Worm (Caenorhabditis elegans): ENCODE results near the gene fbxa-201.

fbxa-201 gene

ce11 chrV:1945875-1946274 is 29.3 kb upstream of the fbxa-201 start:
- no peak for TF ChIP-seq zfh-2 (GFP tag; conservative IDR thresholded peaks at IDR 0.05)
- no peak for TF ChIP-seq C06A6.2 (GFP tag; conservative IDR thresholded peaks at IDR 0.05)
- no peak for TF ChIP-seq ztf-6 (GFP tag; IDR thresholded peaks at IDR 0.05)
- TF ChIP-seq hsf-1 (GFP tag; IDR thresholded peaks at IDR 0.05) = no peak
- no peak for TF ChIP-seq attf-3 (GFP tag; conservative IDR thresholded peaks at IDR 0.05)
- no peak for TF ChIP-seq tbx-9 (tag; optimal IDR thresholded peaks at IDR 0.05; ENCODE audit: borderline replicate concordance)
- no peak for TF ChIP-seq mcd-1 (GFP tag; IDR thresholded peaks at IDR 0.05)
- TF ChIP-seq Y53F4B.3 (GFP tag; IDR thresholded peaks at IDR 0.05) = no peak

- TF ChIP-seq nhr-120 (GFP tag; IDR thresholded peaks at IDR 0.05) (no peak), zfh-2 (GFP tag; conservative IDR thresholded peaks at IDR 0.05) (no peak), nhr-80 (tag; optimal IDR thresholded peaks at IDR 0.05) (no peak), Y67H2A.10 (GFP tag; conservative IDR thresholded peaks at IDR 0.05) (no peak), ekl-4 (GFP tag; IDR thresholded peaks at IDR 0.05) (no peak), B0261.1 (tag; optimal IDR thresholded peaks at IDR 0.05) (no peak), hlh-12 (tag; optimal IDR thresholded peaks at IDR 0.05) (no peak), ZK185.1 (tag; optimal IDR thresholded peaks at IDR 0.05; ENCODE audit: poor library complexity, severe bottlenecking) (no peak)
Measured at ce11 chrV:1955246-1955645, 19.9 kb upstream of the fbxa-201 start.

ce11 chrV:1957110-1957509 is 18.0 kb upstream of the fbxa-201 start, which contains the start of gene fipr-25:
fipr-25 (plus strand) TSS chrV:1957410.
- TF ChIP-seq snpc-1.3 (tag; optimal IDR thresholded peaks at IDR 0.05; ENCODE audit: insufficient read depth) (no peak), F52B5.7 (tag; optimal IDR thresholded peaks at IDR 0.05) (no peak), mxl-1 (tag; optimal IDR thresholded peaks at IDR 0.05) (no peak), ceh-40 (GFP tag; IDR thresholded peaks at IDR 0.05) (no peak), ceh-58 (GFP tag; IDR thresholded peaks at IDR 0.05) (no peak), B0261.1 (tag; optimal IDR thresholded peaks at IDR 0.05) (no peak), F49E8.2 (tag; optimal IDR thresholded peaks at IDR 0.05; ENCODE audit: insufficient read depth) (no peak), bed-1 (GFP tag; IDR thresholded peaks at IDR 0.05) (no peak), dpff-1 (tag; optimal IDR thresholded peaks at IDR 0.05) (no peak), B0019.2 (GFP tag; conservative IDR thresholded peaks at IDR 0.05) (no peak), dpl-1 (GFP tag; optimal IDR thresholded peaks at IDR 0.05) (no peak), Y53F4B.3 (GFP tag; IDR thresholded peaks at IDR 0.05) (no peak), mes-4 (tag; optimal IDR thresholded peaks at IDR 0.05) (no peak), unc-130 (GFP tag; optimal IDR thresholded peaks at IDR 0.05) (no peak), ccch-3 (GFP tag; optimal IDR thresholded peaks at IDR 0.05) (no peak), C06A6.2 (GFP tag; conservative IDR thresholded peaks at IDR 0.05) (no peak), F37B4.10 (GFP tag; IDR thresholded peaks at IDR 0.05) (no peak), chd-7 (tag; optimal IDR thresholded peaks at IDR 0.05) (no peak), Y95B8A.8 (GFP tag; IDR thresholded peaks at IDR 0.05) (no peak)

ce11 chrV:1961453-1961852 is 13.7 kb upstream of the fbxa-201 start, which contains the start of gene Y40B10B.1:
Y40B10B.1 (minus strand) TSS chrV:1961553.
- TF ChIP-seq lin-54 (GFP tag; optimal IDR thresholded peaks at IDR 0.05) = no peak
- no peak for TF ChIP-seq rpc-1 (optimal IDR thresholded peaks at IDR 0.05)
- no peak for TF ChIP-seq rpc-1 (tag; optimal IDR thresholded peaks at IDR 0.05)
- no peak for TF ChIP-seq lir-1 (GFP tag; conservative IDR thresholded peaks at IDR 0.05)
- no peak for TF ChIP-seq let-526 (GFP tag; IDR thresholded peaks at IDR 0.05)
- TF ChIP-seq ama-1 (optimal IDR thresholded peaks at IDR 0.05) = no peak
- no peak for TF ChIP-seq ama-1 (GFP tag; optimal IDR thresholded peaks at IDR 0.05)
- no peak for TF ChIP-seq hrde-1 (tag; optimal IDR thresholded peaks at IDR 0.05; ENCODE audit: borderline replicate concordance)
- no peak for TF ChIP-seq ztf-6 (GFP tag; IDR thresholded peaks at IDR 0.05)
- TF ChIP-seq Y95B8A.8 (GFP tag; IDR thresholded peaks at IDR 0.05) = no peak
- no peak for TF ChIP-seq pbrm-1 (GFP tag; IDR thresholded peaks at IDR 0.05)
- TF ChIP-seq Y79H2A.3 (GFP tag; conservative IDR thresholded peaks at IDR 0.05) = no peak
- TF ChIP-seq snpc-3.4 (tag; optimal IDR thresholded peaks at IDR 0.05) = no peak
- no peak for TF ChIP-seq F49E8.2 (tag; optimal IDR thresholded peaks at IDR 0.05; ENCODE audit: insufficient read depth)
- no peak for TF ChIP-seq F22D6.2 (tag; optimal IDR thresholded peaks at IDR 0.05)

Data from whole organism, young adult.